Worm (Caenorhabditis elegans): ENCODE measurements around the gene poml-1.

DNA sequence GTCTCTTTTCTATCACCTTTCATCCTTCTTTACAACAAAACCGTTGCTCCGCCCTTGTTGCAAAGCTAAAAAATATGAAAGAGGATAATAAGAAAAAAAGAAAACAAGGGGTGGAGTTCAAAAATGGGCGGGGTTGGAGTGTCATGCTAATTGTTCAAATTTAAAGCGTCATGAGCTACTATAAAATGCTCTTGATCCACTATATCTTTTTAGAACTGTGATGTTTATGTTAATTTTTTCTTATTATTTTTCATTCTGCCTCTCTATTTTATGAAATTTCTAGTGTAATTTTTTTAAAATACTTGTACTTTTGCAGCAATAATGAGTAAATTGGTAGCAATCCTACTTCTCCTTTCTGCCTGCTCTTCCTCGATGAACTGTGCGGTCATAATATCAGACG is 16.1 kb downstream of the poml-1 start, which contains the start of gene K02D3.1:
- TF ChIP-seq ztf-4 (tag; optimal IDR thresholded peaks at IDR 0.05) (no peak), fos-1 (tag; optimal IDR thresholded peaks at IDR 0.05) (no peak), nhr-77 (tag; optimal IDR thresholded peaks at IDR 0.05) (no peak), pqm-1 (tag; optimal IDR thresholded peaks at IDR 0.05) (no peak), jun-1 (tag; optimal IDR thresholded peaks at IDR 0.05) (no peak), nhr-25 (tag; optimal IDR thresholded peaks at IDR 0.05) (no peak), egl-27 (tag; optimal IDR thresholded peaks at IDR 0.05) (no peak), ama-1 (optimal IDR thresholded peaks at IDR 0.05) (no peak), nhr-28 (tag; optimal IDR thresholded peaks at IDR 0.05) (no peak)

Measured in whole organism, L3 larva.